Worm (Caenorhabditis elegans) whole organism, early embryonic: ENCODE results near the gene Y17G7B.12.

Source experiments
- B0310.2 ChIP-seq: sonication (generic microtip); optimal IDR thresholded peaks from 2 replicates; lab custom pipeline; 2016; ENCODE audit warnings: mild to moderate bottlenecking, missing genetic modification characterization, missing compliant biosample characterization
- F13C5.2 ChIP-seq: sonication (generic microtip); optimal IDR thresholded peaks from 2 replicates; lab custom pipeline; 2017; ENCODE audit warnings: mild to moderate bottlenecking, missing genetic modification characterization, inconsistent platforms, missing compliant biosample characterization
- aly-1 ChIP-seq: sonication (generic microtip); optimal IDR thresholded peaks from 2 replicates; lab custom pipeline; 2016; ENCODE audit warnings: missing genetic modification characterization, missing compliant biosample characterization
- ama-1 ChIP-seq: fragments of 150-350 bp; optimal IDR thresholded peaks from 2 replicates; lab custom pipeline; 2014
- ceh-13 ChIP-seq: fragments of 200-800 bp; sonication (Bioruptor generic); optimal IDR thresholded peaks from 2 replicates; lab custom pipeline; 2018; ENCODE audit warnings: mild to moderate bottlenecking, missing genetic modification characterization, missing compliant biosample characterization
- ceh-36 ChIP-seq: sonication (generic microtip); optimal IDR thresholded peaks from 2 replicates; lab custom pipeline; 2016; ENCODE audit warnings: missing genetic modification characterization, inconsistent platforms, missing compliant biosample characterization
- ets-7 ChIP-seq: sonication (generic microtip); optimal IDR thresholded peaks from 2 replicates; lab custom pipeline; 2016; ENCODE audit warnings: missing genotype, missing genetic modification characterization, missing compliant biosample characterization
- flt-1 ChIP-seq: fragments of 200-800 bp; sonication (Bioruptor generic); IDR thresholded peaks from 2 replicates; pipeline ENCODE4 v1.3.6; 2022; ENCODE audit warnings: missing genetic modification characterization, missing compliant biosample characterization
- hmbx-1 ChIP-seq: sonication (generic microtip); optimal IDR thresholded peaks from 2 replicates; lab custom pipeline; 2016; ENCODE audit warnings: mild to moderate bottlenecking, missing genetic modification characterization, missing compliant biosample characterization
- hmg-4 ChIP-seq: fragments of 200-800 bp; sonication (Bioruptor generic); optimal IDR thresholded peaks from 2 replicates; lab custom pipeline; 2018; ENCODE audit warnings: mild to moderate bottlenecking, missing genetic modification characterization, missing compliant biosample characterization
- hnd-1 ChIP-seq: sonication (generic microtip); optimal IDR thresholded peaks from 2 replicates; lab custom pipeline; 2016; ENCODE audit warnings: missing genetic modification characterization, missing compliant biosample characterization
- pes-1 ChIP-seq: fragments of 200-800 bp; sonication (Bioruptor generic); IDR thresholded peaks from 2 replicates; pipeline ENCODE4 v1.3.6; 2022; ENCODE audit warnings: missing genetic modification reagents, missing genetic modification characterization, missing compliant biosample characterization
- scrt-1 ChIP-seq: fragments of 200-800 bp; sonication (Bioruptor generic); IDR thresholded peaks from 2 replicates; pipeline ENCODE4 v1.3.6; 2022; ENCODE audit warnings: missing genetic modification characterization, missing compliant biosample characterization
- sea-1 ChIP-seq: fragments of 200-800 bp; sonication (Bioruptor generic); conservative IDR thresholded peaks from 2 replicates; pipeline ENCODE4 v1.3.6; 2022; ENCODE audit warnings: missing genetic modification characterization, missing compliant biosample characterization
- tbx-11 ChIP-seq: fragments of 200-800 bp; sonication (Bioruptor generic); IDR thresholded peaks from 2 replicates; pipeline ENCODE4 v1.3.6; 2022; ENCODE audit warnings: missing genetic modification characterization, missing compliant biosample characterization
- tbx-37 ChIP-seq: fragments of 200-800 bp; sonication (Bioruptor generic); conservative IDR thresholded peaks from 2 replicates; pipeline ENCODE4 v1.3.6; 2022; ENCODE audit warnings: missing genetic modification reagents, missing genetic modification characterization, missing compliant biosample characterization
- tra-4 ChIP-seq: sonication (generic microtip); optimal IDR thresholded peaks from 2 replicates; lab custom pipeline; 2017; ENCODE audit warnings: missing genetic modification characterization, missing compliant biosample characterization

Gene Y17G7B.12

DNA sequence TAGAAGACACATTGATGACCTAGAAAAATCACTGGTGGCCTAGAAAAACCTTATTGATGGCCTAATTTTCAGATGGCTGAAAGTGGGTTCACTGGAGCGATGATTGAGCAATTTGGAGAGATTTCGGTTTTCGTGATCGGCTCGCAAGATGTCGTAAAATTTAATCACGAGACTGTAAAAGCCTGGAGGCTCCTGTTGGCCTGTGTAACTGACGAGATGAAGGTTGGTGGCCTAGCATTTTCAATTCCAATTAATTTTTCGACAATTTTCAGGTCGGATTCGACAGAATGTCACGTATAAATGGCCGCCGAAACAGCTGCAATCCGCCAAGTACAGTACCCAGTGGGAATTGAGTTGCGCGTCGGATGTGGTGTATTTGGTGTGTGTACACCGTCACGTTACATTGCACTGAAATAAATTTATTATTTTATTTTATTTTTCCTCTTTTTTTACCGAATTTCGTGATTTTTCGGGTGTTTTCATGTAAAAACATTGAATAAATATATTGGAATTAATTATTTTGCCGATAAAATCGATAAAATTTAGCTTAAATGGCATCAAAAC lies at the start of gene Y17G7B.12:
TSS of gene Y17G7B.12 (plus strand) at position 547 of the 564 bp plus-strand sequence.
- TF ChIP-seq ama-1 (lab: Kevin White, UChicago) (no peak), hmbx-1 (tag; lab: Kevin White, UChicago) (no peak), ceh-13 (GFP tag; lab: Kevin White, UChicago) (no peak), tbx-11 (no peak), aly-1 (tag; lab: Kevin White, UChicago) (no peak), sea-1 (no peak), tra-4 (no peak), F13C5.2 (tag; lab: Kevin White, UChicago) (peak; percentile 22)

ce11 chrII:11974048-11974995 lies 49.3 kb upstream of the Y17G7B.12 start:
- TF ChIP-seq ceh-36 (tag; lab: Kevin White, UChicago) (no peak), pes-1 (GFP tag; lab: Robert Waterston, UW) (0 out of 2 replicates have a peak, but pooled peaks have one; percentile 21), sea-1 (0 out of 2 replicates have a peak, but pooled peaks have one; percentile 40), B0310.2 (tag; lab: Kevin White, UChicago) (peak; percentile 56), ceh-13 (GFP tag; lab: Kevin White, UChicago) (no peak), scrt-1 (GFP tag; lab: Robert Waterston, UW) (no peak), hmbx-1 (tag; lab: Kevin White, UChicago) (peak; percentile 44), ets-7 (no peak), aly-1 (tag; lab: Kevin White, UChicago) (no peak), hmg-4 (peak; percentile 23), F13C5.2 (tag; lab: Kevin White, UChicago) (no peak), flt-1 (GFP tag; lab: Robert Waterston, UW) (no peak), ama-1 (lab: Kevin White, UChicago) (peak; percentile 85)

DNA sequence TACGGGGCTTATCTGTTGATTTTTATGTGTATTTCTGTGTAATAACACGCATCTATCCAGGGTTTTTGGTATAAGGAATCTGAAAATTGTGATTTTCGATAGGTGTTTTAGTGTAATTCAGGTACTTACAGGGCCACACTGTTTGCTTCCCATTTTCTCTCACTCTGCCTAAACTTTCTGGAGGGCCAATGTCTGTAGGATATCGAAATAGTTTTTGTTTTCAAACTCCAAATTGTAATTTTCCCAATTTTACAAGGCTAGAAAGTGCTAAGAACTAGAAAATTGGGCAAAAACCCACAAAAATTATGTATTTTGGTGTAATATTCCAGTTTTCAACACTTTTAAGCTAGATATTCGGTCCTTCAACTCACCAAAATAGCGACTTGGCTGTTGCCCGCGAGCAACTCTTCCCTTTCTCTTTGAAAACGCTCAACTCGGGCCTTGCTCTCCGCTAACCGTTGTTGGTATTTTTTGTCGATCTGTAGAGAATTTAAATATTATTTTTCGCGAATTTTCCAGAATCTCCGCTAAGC lies 46.9 kb upstream of the Y17G7B.12 start:
- TF ChIP-seq tra-4 (no peak), ceh-13 (GFP tag; lab: Kevin White, UChicago) (no peak), tbx-37 (GFP tag; lab: Robert Waterston, UW) (no peak), sea-1 (no peak), ets-7 (no peak), F13C5.2 (tag; lab: Kevin White, UChicago) (no peak), B0310.2 (tag; lab: Kevin White, UChicago) (no peak), flt-1 (GFP tag; lab: Robert Waterston, UW) (no peak), hnd-1 (tag; lab: Kevin White, UChicago) (no peak), aly-1 (tag; lab: Kevin White, UChicago) (no peak), ceh-36 (tag; lab: Kevin White, UChicago) (no peak), ama-1 (lab: Kevin White, UChicago) (no peak), hmg-4 (no peak), tbx-11 (no peak), hmbx-1 (tag; lab: Kevin White, UChicago) (no peak), scrt-1 (GFP tag; lab: Robert Waterston, UW) (no peak), pes-1 (GFP tag; lab: Robert Waterston, UW) (no peak)

DNA sequence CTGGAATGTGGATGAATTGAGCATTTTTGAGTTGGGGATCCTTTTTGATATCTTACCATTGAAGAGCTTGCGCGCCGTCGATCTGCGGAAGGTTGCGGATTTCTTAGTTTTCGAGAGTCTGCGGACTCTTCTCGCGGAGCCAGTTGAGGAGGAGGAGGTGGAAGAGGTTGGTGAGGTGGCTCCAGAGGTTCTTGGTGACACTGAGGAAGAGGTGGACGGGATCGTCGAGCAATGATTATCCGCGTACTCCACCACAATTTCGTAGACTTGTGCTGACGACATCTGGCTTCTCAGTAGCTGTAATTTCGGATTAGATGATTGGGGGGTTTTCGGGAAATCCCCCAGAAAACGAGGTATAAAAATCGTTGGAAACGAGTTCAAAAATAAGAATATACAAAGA lies 46.3 kb upstream of the Y17G7B.12 start, which contains the start of gene Y17G7B.21:
TSS of gene Y17G7B.21 (minus strand) at position 299 of the 400 bp plus-strand sequence.
- no peak for TF ChIP-seq hmbx-1 (tag; lab: Kevin White, UChicago)
- peak; percentile 34 for TF ChIP-seq hmg-4
- TF ChIP-seq tra-4: no peak
- TF ChIP-seq B0310.2 (tag; lab: Kevin White, UChicago): no peak
- no peak for TF ChIP-seq tbx-11
- no peak for TF ChIP-seq hnd-1 (tag; lab: Kevin White, UChicago)
- no peak for TF ChIP-seq tbx-37 (GFP tag; lab: Robert Waterston, UW)
- TF ChIP-seq pes-1 (GFP tag; lab: Robert Waterston, UW): no peak
- TF ChIP-seq scrt-1 (GFP tag; lab: Robert Waterston, UW): peak; percentile 57; the same call in 1 of the 2 replicates
- TF ChIP-seq ets-7: no peak
- TF ChIP-seq ama-1 (lab: Kevin White, UChicago): peak; percentile 78
- TF ChIP-seq ceh-36 (tag; lab: Kevin White, UChicago): no peak
- TF ChIP-seq sea-1: no peak
- no peak for TF ChIP-seq ceh-13 (GFP tag; lab: Kevin White, UChicago)
- no peak for TF ChIP-seq aly-1 (tag; lab: Kevin White, UChicago)
- no peak for TF ChIP-seq F13C5.2 (tag; lab: Kevin White, UChicago)
- TF ChIP-seq flt-1 (GFP tag; lab: Robert Waterston, UW): peak; percentile 32; the same call in 1 of the 2 replicates

DNA sequence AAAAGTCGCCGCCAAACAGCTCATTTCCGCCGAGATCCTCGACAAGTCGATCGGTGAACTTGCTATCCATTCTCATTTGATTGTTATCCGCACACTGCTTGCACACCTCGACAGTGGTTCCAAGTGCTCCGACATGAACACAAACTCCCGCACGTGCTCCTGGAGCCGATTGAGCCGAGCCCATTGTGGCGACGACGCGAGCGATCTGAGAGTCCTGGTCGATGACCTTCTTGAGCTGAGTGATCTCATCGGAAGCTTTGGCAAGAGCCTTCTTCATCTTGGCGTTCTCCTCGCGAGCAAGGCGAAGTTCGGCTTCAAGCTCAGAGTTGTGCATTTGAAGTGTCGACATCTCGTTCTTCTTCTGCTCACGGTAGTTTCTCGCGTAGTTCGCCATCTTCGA lies 45.2 kb upstream of the Y17G7B.12 start:
- no peak for TF ChIP-seq sea-1
- TF ChIP-seq tra-4: no peak
- no peak for TF ChIP-seq scrt-1 (GFP tag; lab: Robert Waterston, UW)
- TF ChIP-seq flt-1 (GFP tag; lab: Robert Waterston, UW): no peak
- TF ChIP-seq hmg-4: no peak
- no peak for TF ChIP-seq hmbx-1 (tag; lab: Kevin White, UChicago)
- TF ChIP-seq B0310.2 (tag; lab: Kevin White, UChicago): no peak
- TF ChIP-seq hnd-1 (tag; lab: Kevin White, UChicago): no peak
- TF ChIP-seq pes-1 (GFP tag; lab: Robert Waterston, UW): no peak
- no peak for TF ChIP-seq ceh-36 (tag; lab: Kevin White, UChicago)
- TF ChIP-seq ceh-13 (GFP tag; lab: Kevin White, UChicago): no peak

DNA sequence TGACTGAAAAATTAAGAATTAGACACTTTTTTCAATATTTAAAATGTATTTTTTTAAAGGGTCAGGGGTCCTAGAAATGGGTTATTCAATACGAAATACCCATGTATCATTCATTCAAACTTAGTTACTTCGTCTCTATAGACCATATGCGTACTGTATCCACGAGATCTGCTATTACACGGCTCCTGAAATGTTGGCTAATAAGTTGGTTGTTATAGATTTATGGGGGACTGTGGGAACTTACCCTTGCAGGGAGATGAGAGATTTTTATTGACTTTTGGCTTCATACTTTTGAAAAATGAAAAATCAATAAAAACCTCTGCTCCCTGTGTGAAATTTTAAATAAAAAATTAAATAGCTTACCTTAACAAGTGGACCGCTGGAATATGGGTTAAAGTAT lies 44.7 kb upstream of the Y17G7B.12 start:
- no peak for TF ChIP-seq scrt-1 (GFP tag; lab: Robert Waterston, UW)
- TF ChIP-seq tbx-37 (GFP tag; lab: Robert Waterston, UW): no peak
- TF ChIP-seq hmg-4: no peak
- no peak for TF ChIP-seq flt-1 (GFP tag; lab: Robert Waterston, UW)
- no peak for TF ChIP-seq tbx-11
- no peak for TF ChIP-seq ceh-13 (GFP tag; lab: Kevin White, UChicago)
- no peak for TF ChIP-seq aly-1 (tag; lab: Kevin White, UChicago)
- TF ChIP-seq B0310.2 (tag; lab: Kevin White, UChicago): no peak
- no peak for TF ChIP-seq ceh-36 (tag; lab: Kevin White, UChicago)
- TF ChIP-seq ama-1 (lab: Kevin White, UChicago): no peak
- no peak for TF ChIP-seq pes-1 (GFP tag; lab: Robert Waterston, UW)
